Fruit fly (Drosophila melanogaster) whole organism, embryonic: Measurements from ENCODE around the gene Exo70.
A peak's percentile ranks its signal among the peaks of the same experiment; 100 is the strongest.

Experiments used
- CG10366 ChIP-seq: fragments of 200-800 bp; sonication (Bioruptor generic); IDR thresholded peaks from 2 replicates; pipeline ENCODE4 v1.3.6; 2022; ENCODE audit warnings: missing biosample characterization, missing genetic modification characterization
- CG11085 ChIP-seq: fragments of 200-800 bp; sonication (Bioruptor generic); IDR thresholded peaks from 2 replicates; pipeline ENCODE4 v1.3.6; 2022; ENCODE audit warnings: missing biosample characterization, missing genetic modification characterization
- CG14050 ChIP-seq: fragments of 200-800 bp; sonication (Bioruptor generic); IDR thresholded peaks from 3 replicates; pipeline ENCODE4 v1.3.6; 2022; ENCODE audit warnings: missing biosample characterization, missing genetic modification characterization
- CG14710 ChIP-seq: fragments of 200-800 bp; sonication (Bioruptor generic); optimal IDR thresholded peaks from 3 replicates; lab custom pipeline; 2019; ENCODE audit warnings: missing biosample characterization, mild to moderate bottlenecking, missing genetic modification characterization, moderate library complexity
- CG14860 ChIP-seq: fragments of 200-800 bp; sonication (Bioruptor generic); IDR thresholded peaks from 3 replicates; pipeline ENCODE4 v1.3.6; 2022; ENCODE audit warnings: missing biosample characterization, missing genetic modification characterization; ENCODE audit not compliant: partially characterized antibody
- CG14965 ChIP-seq: fragments of 200-800 bp; sonication (Bioruptor generic); optimal IDR thresholded peaks from 2 replicates; lab custom pipeline; 2016; ENCODE audit warnings: missing biosample characterization, missing genetic modification characterization, borderline replicate concordance
- CG15073 ChIP-seq: fragments of 200-800 bp; sonication (Bioruptor generic); optimal IDR thresholded peaks from 2 replicates; lab custom pipeline; 2016; ENCODE audit warnings: missing biosample characterization, missing genetic modification characterization
- CG15479 ChIP-seq: fragments of 200-800 bp; sonication (Bioruptor generic); optimal IDR thresholded peaks from 3 replicates; lab custom pipeline; 2019; ENCODE audit warnings: missing biosample characterization, mild to moderate bottlenecking, missing genetic modification characterization, moderate library complexity
- CG1603 ChIP-seq: fragments of 200-800 bp; sonication (Bioruptor generic); optimal IDR thresholded peaks from 2 replicates; lab custom pipeline; 2019; ENCODE audit warnings: missing biosample characterization, mild to moderate bottlenecking, missing genetic modification characterization, moderate library complexity
- CG16815 ChIP-seq: fragments of 200-800 bp; sonication (Bioruptor generic); optimal IDR thresholded peaks from 3 replicates; lab custom pipeline; 2017; ENCODE audit warnings: missing biosample characterization, mild to moderate bottlenecking, missing genetic modification characterization
- CG18262 ChIP-seq: fragments of 200-800 bp; optimal IDR thresholded peaks from 3 replicates; lab custom pipeline; 2019; ENCODE audit warnings: missing biosample characterization, mild to moderate bottlenecking, missing genetic modification characterization, moderate library complexity
- CG1832 ChIP-seq: fragments of 200-800 bp; sonication (Bioruptor generic); optimal IDR thresholded peaks from 2 replicates; lab custom pipeline; 2017; ENCODE audit warnings: missing biosample characterization, mild to moderate bottlenecking, missing genetic modification characterization, inconsistent platforms
- CG2199 ChIP-seq: fragments of 200-800 bp; sonication (Bioruptor generic); IDR thresholded peaks from 3 replicates; pipeline ENCODE4 v1.3.6; 2022; ENCODE audit warnings: missing biosample characterization, missing genetic modification characterization
- CG34422 ChIP-seq: fragments of 200-800 bp; sonication (Bioruptor generic); IDR thresholded peaks from 3 replicates; pipeline ENCODE4 v1.3.6; 2022; ENCODE audit warnings: missing biosample characterization, missing genetic modification characterization
- CG4707 ChIP-seq: fragments of 200-800 bp; sonication (Bioruptor generic); optimal IDR thresholded peaks from 2 replicates; lab custom pipeline; 2018; ENCODE audit warnings: missing biosample characterization, mild to moderate bottlenecking, missing genetic modification characterization, moderate library complexity
- CG6854 ChIP-seq: fragments of 200-800 bp; sonication (Bioruptor generic); optimal IDR thresholded peaks from 3 replicates; lab custom pipeline; 2017; ENCODE audit warnings: missing biosample characterization, mild to moderate bottlenecking, missing genetic modification characterization
- CG7372 ChIP-seq: fragments of 200-800 bp; sonication (Bioruptor generic); IDR thresholded peaks from 2 replicates; pipeline ENCODE4 v1.3.6; 2022; ENCODE audit warnings: missing biosample characterization, missing genetic modification characterization
- CG7786 ChIP-seq: fragments of 200-800 bp; sonication (Bioruptor generic); optimal IDR thresholded peaks from 2 replicates; lab custom pipeline; 2016; ENCODE audit warnings: missing biosample characterization, missing genetic modification characterization
- CG8359 ChIP-seq: fragments of 200-800 bp; sonication (Bioruptor generic); optimal IDR thresholded peaks from 2 replicates; lab custom pipeline; 2017; ENCODE audit warnings: missing biosample characterization, mild to moderate bottlenecking, missing genetic modification characterization, borderline replicate concordance
- CG9727 ChIP-seq: fragments of 200-800 bp; sonication (Bioruptor generic); optimal IDR thresholded peaks from 3 replicates; lab custom pipeline; 2017; ENCODE audit warnings: missing biosample characterization, mild to moderate bottlenecking, missing genetic modification characterization
- Chrac-16 ChIP-seq: fragments of 200-800 bp; sonication (Bioruptor generic); optimal IDR thresholded peaks from 3 replicates; lab custom pipeline; 2016; ENCODE audit warnings: missing biosample characterization, missing genetic modification characterization
- D19B ChIP-seq: fragments of 200-800 bp; sonication (Bioruptor generic); optimal IDR thresholded peaks from 2 replicates; lab custom pipeline; 2017; ENCODE audit warnings: missing biosample characterization, mild to moderate bottlenecking, missing genetic modification characterization
- Ets65A ChIP-seq: fragments of 200-800 bp; sonication (Bioruptor generic); peaks from one replicate; lab custom pipeline; 2016; ENCODE audit warnings: missing biosample characterization, missing genetic modification characterization
- HLH3B ChIP-seq: fragments of 200-800 bp; sonication (Bioruptor generic); IDR thresholded peaks from 2 replicates; pipeline ENCODE4 v1.3.6; 2022; ENCODE audit warnings: missing biosample characterization, missing genetic modification characterization
- HLHmδ ChIP-seq: fragments of 200-800 bp; sonication (Bioruptor generic); optimal IDR thresholded peaks from 2 replicates; lab custom pipeline; 2018; ENCODE audit warnings: missing biosample characterization, mild to moderate bottlenecking, missing genetic modification characterization, moderate library complexity
- Mad ChIP-seq: fragments of 200-800 bp; sonication (Bioruptor generic); optimal IDR thresholded peaks from 2 replicates; lab custom pipeline; 2016; ENCODE audit warnings: missing biosample characterization, missing genetic modification characterization
- Mrtf ChIP-seq: fragments of 200-800 bp; sonication (Bioruptor generic); IDR thresholded peaks from 3 replicates; pipeline ENCODE4 v1.3.6; 2022; ENCODE audit warnings: missing biosample characterization, missing genetic modification characterization
- NC2β ChIP-seq: fragments of 200-800 bp; sonication (Bioruptor generic); optimal IDR thresholded peaks from 2 replicates; lab custom pipeline; 2016; ENCODE audit warnings: missing biosample characterization, missing genetic modification characterization
- Rfx ChIP-seq: fragments of 200-800 bp; sonication (Bioruptor generic); IDR thresholded peaks from 2 replicates; pipeline ENCODE4 v1.3.6; 2022; ENCODE audit warnings: missing biosample characterization, missing genetic modification characterization
- Sox102F ChIP-seq: fragments of 200-800 bp; sonication (Bioruptor generic); optimal IDR thresholded peaks from 2 replicates; lab custom pipeline; 2018; ENCODE audit warnings: missing biosample characterization, mild to moderate bottlenecking, missing genetic modification characterization, moderate library complexity
- TFAM ChIP-seq: fragments of 200-800 bp; sonication (Bioruptor generic); optimal IDR thresholded peaks from 2 replicates; lab custom pipeline; 2017; ENCODE audit warnings: missing biosample characterization, missing genetic modification characterization, inconsistent platforms
- amos ChIP-seq: fragments of 200-800 bp; sonication (Bioruptor generic); IDR thresholded peaks from 2 replicates; pipeline ENCODE4 v1.3.6; 2022; ENCODE audit warnings: missing biosample characterization, missing genetic modification characterization; ENCODE audit not compliant: partially characterized antibody
- ato ChIP-seq: fragments of 200-800 bp; sonication (Bioruptor generic); IDR thresholded peaks from 2 replicates; pipeline ENCODE4 v1.3.6; 2022; ENCODE audit warnings: missing biosample characterization, missing genetic modification characterization; ENCODE audit not compliant: partially characterized antibody
- az2 ChIP-seq: fragments of 200-800 bp; sonication (Bioruptor generic); optimal IDR thresholded peaks from 3 replicates; lab custom pipeline; 2016; ENCODE audit warnings: missing biosample characterization, missing genetic modification characterization
- bbx ChIP-seq: fragments of 200-800 bp; sonication (Bioruptor generic); IDR thresholded peaks from 2 replicates; pipeline ENCODE4 v1.3.6; 2022; ENCODE audit warnings: missing biosample characterization, missing genetic modification characterization; ENCODE audit not compliant: partially characterized antibody
- ems ChIP-seq: fragments of 200-800 bp; sonication (Bioruptor generic); optimal IDR thresholded peaks from 3 replicates; lab custom pipeline; 2016; ENCODE audit warnings: missing biosample characterization, missing genetic modification characterization
- en ChIP-seq: fragments of 200-800 bp; sonication (Bioruptor generic); optimal IDR thresholded peaks from 2 replicates; lab custom pipeline; 2016; ENCODE audit warnings: missing biosample characterization, missing genetic modification characterization
- h ChIP-seq: fragments of >200 bp; optimal IDR thresholded peaks from 2 replicates; lab custom pipeline; 2017
- ken ChIP-seq: fragments of 200-800 bp; sonication (Bioruptor generic); IDR thresholded peaks from 3 replicates; pipeline ENCODE4 v1.3.6; 2022; ENCODE audit warnings: missing biosample characterization, missing genetic modification characterization
- mld ChIP-seq: fragments of 200-800 bp; sonication (Bioruptor generic); IDR thresholded peaks from 3 replicates; pipeline ENCODE4 v1.3.6; 2022; ENCODE audit warnings: missing biosample characterization, missing genetic modification characterization; ENCODE audit not compliant: partially characterized antibody
- nerfin-2 ChIP-seq: fragments of 200-800 bp; sonication (Bioruptor generic); IDR thresholded peaks from 2 replicates; pipeline ENCODE4 v1.3.6; 2022; ENCODE audit warnings: missing biosample characterization, missing genetic modification characterization; ENCODE audit not compliant: partially characterized antibody
- pan ChIP-seq, 4 experiments: fragments of >200 bp in 3 of 4; fragments of 200-800 bp in 1 of 4; sonication (Bioruptor generic) in 1 of 4; optimal IDR thresholded peaks in 3 of 4; IDR thresholded peaks in 1 of 4; 2 replicates each; pipeline versions ENCODE4 v1.3.6 to Lab custom; 2017 to 2022; ENCODE audit warnings: missing biosample characterization in 2 of 4, missing genetic modification characterization in 2 of 4, mixed read lengths in 1 of 4
- prd ChIP-seq, 3 experiments: fragments of >200 bp in 2 of 3; fragments of 200-800 bp in 1 of 3; sonication (Bioruptor generic) in 1 of 3; optimal IDR thresholded peaks in 2 of 3; IDR thresholded peaks in 1 of 3; 2 replicates in 2 of 3; 3 replicates in 1 of 3; pipeline versions ENCODE4 v1.3.6 to Lab custom; 2017 to 2022; ENCODE audit warnings: missing biosample characterization in 1 of 3, missing genetic modification characterization in 1 of 3
- rib ChIP-seq: fragments of 200-800 bp; sonication (Bioruptor generic); IDR thresholded peaks from 2 replicates; pipeline ENCODE4 v1.3.6; 2022; ENCODE audit warnings: missing biosample characterization, missing genetic modification characterization
- sqz ChIP-seq: fragments of 200-800 bp; sonication (Bioruptor generic); optimal IDR thresholded peaks from 3 replicates; lab custom pipeline; 2018; ENCODE audit warnings: missing biosample characterization, mild to moderate bottlenecking, missing genetic modification characterization
- stwl ChIP-seq: fragments of 200-800 bp; sonication (Bioruptor generic); optimal IDR thresholded peaks from 3 replicates; lab custom pipeline; 2018; ENCODE audit warnings: missing biosample characterization, mild to moderate bottlenecking, missing genetic modification characterization, moderate library complexity
- vnd ChIP-seq: fragments of 200-800 bp; sonication (Bioruptor generic); IDR thresholded peaks from 3 replicates; pipeline ENCODE4 v1.3.6; 2022; ENCODE audit warnings: missing biosample characterization, missing genetic modification characterization; ENCODE audit not compliant: partially characterized antibody
- vvl ChIP-seq: fragments of 200-800 bp; sonication (Bioruptor generic); IDR thresholded peaks from 2 replicates; pipeline ENCODE4 v1.3.6; 2022; ENCODE audit warnings: missing biosample characterization, missing genetic modification characterization
- zen ChIP-seq: fragments of 200-800 bp; sonication (Bioruptor generic); optimal IDR thresholded peaks from 3 replicates; lab custom pipeline; 2018; ENCODE audit warnings: missing biosample characterization, mild to moderate bottlenecking, missing genetic modification characterization, moderate library complexity

Gene Exo70

dm6 chr3L:8394944-8395343 lies 16.7 kb upstream of the Exo70 start:
- TF ChIP-seq Chrac-16 (no peak), CG18262 (no peak), CG15479 (GFP tag; lab: Kevin White, UChicago) (no peak), D19B (no peak), Rfx (GFP tag; lab: Robert Waterston, UW) (peak; percentile 35; the same call in 1 of the 2 replicates), CG14965 (GFP tag; lab: Kevin White, UChicago) (no peak), ato (GFP tag; lab: Robert Waterston, UW) (0 out of 2 replicates have a peak, but pooled peaks have one; percentile 25), CG9727 (GFP tag; lab: Kevin White, UChicago) (no peak), CG6854 (GFP tag; lab: Kevin White, UChicago) (peak; percentile 53), Sox102F (GFP tag; lab: Kevin White, UChicago) (no peak), ken (no peak), zen (tag; lab: Kevin White, UChicago) (no peak), vvl (GFP tag; lab: Robert Waterston, UW) (0 out of 2 replicates have a peak, but pooled peaks have one; percentile 12), CG14860 (GFP tag; lab: Robert Waterston, UW) (peak; percentile 55; the same call in 2 of the 3 replicates), pan (optimal IDR thresholded peaks at IDR 0.05; lab: Kevin White, UChicago) (no peak), pan (GFP tag; optimal IDR thresholded peaks at IDR 0.05 in 1 of 2, IDR thresholded peaks at IDR 0.05 in 1 of 2) (no peak), Mad (GFP tag; lab: Kevin White, UChicago) (no peak), CG14050 (no peak), HLHmδ (no peak), az2 (no peak), vnd (peak; percentile 22; the same call in 1 of the 3 replicates), Ets65A (peak; percentile 72), CG14710 (tag; lab: Kevin White, UChicago) (no peak), bbx (GFP tag; lab: Robert Waterston, UW) (peak; percentile 46; the same call in 1 of the 2 replicates), CG4707 (GFP tag; lab: Kevin White, UChicago) (no peak), h (lab: Kevin White, UChicago) (no peak), CG7372 (no peak), CG15073 (no peak), CG16815 (GFP tag; lab: Kevin White, UChicago) (no peak), CG11085 (GFP tag; lab: Robert Waterston, UW) (no peak), en (no peak), prd (optimal IDR thresholded peaks at IDR 0.05; lab: Kevin White, UChicago) (no peak), prd (GFP tag; IDR thresholded peaks at IDR 0.05; lab: Robert Waterston, UW) (0 out of 3 replicates have a peak, but pooled peaks have one; percentile 28), CG7786 (GFP tag; lab: Kevin White, UChicago) (no peak), mld (GFP tag; lab: Robert Waterston, UW) (no peak; the same call in 2 of the 3 replicates), CG8359 (GFP tag; lab: Kevin White, UChicago) (no peak), amos (peak; percentile 56), Mrtf (GFP tag; lab: Robert Waterston, UW) (no peak), NC2β (GFP tag; lab: Kevin White, UChicago) (no peak), nerfin-2 (GFP tag; lab: Robert Waterston, UW) (peak; percentile 47; the same call in 1 of the 2 replicates), CG34422 (0 out of 3 replicates have a peak, but pooled peaks have one; percentile 7), sqz (GFP tag; lab: Kevin White, UChicago) (no peak), CG2199 (GFP tag; lab: Robert Waterston, UW) (peak; percentile 89), TFAM (GFP tag; lab: Kevin White, UChicago) (no peak), ems (GFP tag; lab: Kevin White, UChicago) (no peak), CG1832 (GFP tag; lab: Kevin White, UChicago) (no peak), HLH3B (no peak), rib (GFP tag; lab: Robert Waterston, UW) (peak; percentile 41; the same call in 1 of the 2 replicates), CG1603 (tag; lab: Kevin White, UChicago) (peak; percentile 25), CG10366 (GFP tag; lab: Robert Waterston, UW) (no peak), stwl (tag; lab: Kevin White, UChicago) (peak; percentile 29)
